Fruit fly (Drosophila melanogaster) whole organism, embryonic: ENCODE data around the gene fwd.

Experiments used
- Atf6 ChIP-seq: fragments of 200-800 bp; sonication (Bioruptor generic); IDR thresholded peaks from 2 replicates; pipeline ENCODE4 v1.3.6; 2022; ENCODE audit warnings: missing biosample characterization, missing genetic modification characterization
- B-H2 ChIP-seq: fragments of 200-800 bp; sonication (Bioruptor generic); optimal IDR thresholded peaks from 2 replicates; lab custom pipeline; 2018; ENCODE audit warnings: missing biosample characterization, mild to moderate bottlenecking, missing genetic modification characterization
- CG11723 ChIP-seq: fragments of 200-800 bp; sonication (Bioruptor generic); optimal IDR thresholded peaks from 2 replicates; lab custom pipeline; 2017; ENCODE audit warnings: missing biosample characterization, mild to moderate bottlenecking, missing genetic modification characterization
- CG12155 ChIP-seq: fragments of 200-800 bp; sonication (Bioruptor generic); optimal IDR thresholded peaks from 3 replicates; lab custom pipeline; 2016; ENCODE audit warnings: missing biosample characterization, missing genetic modification characterization
- CG13624 ChIP-seq: fragments of 200-800 bp; sonication (Bioruptor generic); optimal IDR thresholded peaks from 2 replicates; lab custom pipeline; 2016; ENCODE audit warnings: missing biosample characterization, missing genetic modification characterization
- CG14710 ChIP-seq: fragments of 200-800 bp; sonication (Bioruptor generic); optimal IDR thresholded peaks from 3 replicates; lab custom pipeline; 2019; ENCODE audit warnings: missing biosample characterization, mild to moderate bottlenecking, missing genetic modification characterization, moderate library complexity
- CG15073 ChIP-seq: fragments of 200-800 bp; sonication (Bioruptor generic); optimal IDR thresholded peaks from 2 replicates; lab custom pipeline; 2016; ENCODE audit warnings: missing biosample characterization, missing genetic modification characterization
- CG17186 ChIP-seq: fragments of 200-800 bp; sonication (Bioruptor generic); optimal IDR thresholded peaks from 3 replicates; lab custom pipeline; 2017; ENCODE audit warnings: missing biosample characterization, missing genetic modification reagents, missing genetic modification characterization
- CG17385 ChIP-seq: fragments of 200-800 bp; sonication (Bioruptor generic); optimal IDR thresholded peaks from 3 replicates; lab custom pipeline; 2018; ENCODE audit warnings: missing biosample characterization, mild to moderate bottlenecking, missing genetic modification characterization
- CG2120 ChIP-seq: fragments of 200-800 bp; sonication (Bioruptor generic); optimal IDR thresholded peaks from 3 replicates; lab custom pipeline; 2016; ENCODE audit warnings: missing biosample characterization, missing genetic modification characterization
- CG31224 ChIP-seq: fragments of 200-800 bp; sonication (Bioruptor generic); IDR thresholded peaks from 2 replicates; pipeline ENCODE4 v1.3.6; 2022; ENCODE audit warnings: missing biosample characterization, missing genetic modification characterization
- CG31365 ChIP-seq: fragments of 200-800 bp; sonication (Bioruptor generic); optimal IDR thresholded peaks from 2 replicates; lab custom pipeline; 2018; ENCODE audit warnings: missing biosample characterization, mild to moderate bottlenecking, missing genetic modification characterization
- CG31388 ChIP-seq: fragments of 200-800 bp; sonication (Bioruptor generic); optimal IDR thresholded peaks from 2 replicates; lab custom pipeline; 2016; ENCODE audit warnings: missing biosample characterization, missing genetic modification characterization
- CG34224 ChIP-seq: fragments of 200-800 bp; sonication (Bioruptor generic); IDR thresholded peaks from 3 replicates; pipeline ENCODE4 v1.3.6; 2022; ENCODE audit warnings: missing biosample characterization, missing genetic modification characterization; ENCODE audit not compliant: partially characterized antibody
- CG34422 ChIP-seq: fragments of 200-800 bp; sonication (Bioruptor generic); IDR thresholded peaks from 3 replicates; pipeline ENCODE4 v1.3.6; 2022; ENCODE audit warnings: missing biosample characterization, missing genetic modification characterization
- CG4404 ChIP-seq: fragments of 200-800 bp; sonication (Bioruptor generic); IDR thresholded peaks from 2 replicates; pipeline ENCODE4 v1.3.6; 2022; ENCODE audit warnings: missing biosample characterization, missing genetic modification characterization
- CG5180 ChIP-seq: fragments of 200-800 bp; sonication (Bioruptor generic); optimal IDR thresholded peaks from 3 replicates; lab custom pipeline; 2017; ENCODE audit warnings: missing biosample characterization, missing genetic modification characterization, mild to moderate bottlenecking, moderate library complexity, missing genetic modification reagents
- CG6272 ChIP-seq: fragments of 200-800 bp; sonication (Bioruptor generic); IDR thresholded peaks from 2 replicates; pipeline ENCODE4 v1.3.6; 2022; ENCODE audit warnings: missing biosample characterization, missing genetic modification characterization
- CG6813 ChIP-seq: fragments of 200-800 bp; sonication (Bioruptor generic); optimal IDR thresholded peaks from 2 replicates; lab custom pipeline; 2017; ENCODE audit warnings: missing biosample characterization, missing genetic modification characterization, mild to moderate bottlenecking, moderate library complexity, missing genetic modification reagents
- CG7271 ChIP-seq: fragments of 200-800 bp; sonication (Bioruptor generic); optimal IDR thresholded peaks from 2 replicates; lab custom pipeline; 2018; ENCODE audit warnings: missing biosample characterization, mild to moderate bottlenecking, missing genetic modification characterization, moderate library complexity
- CG8281 ChIP-seq: fragments of 200-800 bp; sonication (Bioruptor generic); optimal IDR thresholded peaks from 2 replicates; lab custom pipeline; 2018; ENCODE audit warnings: missing biosample characterization, mild to moderate bottlenecking, missing genetic modification characterization, moderate library complexity
- CG9437 ChIP-seq: fragments of 200-800 bp; sonication (Bioruptor generic); optimal IDR thresholded peaks from 2 replicates; lab custom pipeline; 2018; ENCODE audit warnings: missing biosample characterization, mild to moderate bottlenecking, missing genetic modification characterization
- Camta ChIP-seq: fragments of 200-800 bp; sonication (Bioruptor generic); optimal IDR thresholded peaks from 2 replicates; lab custom pipeline; 2016; ENCODE audit warnings: missing biosample characterization, missing genetic modification characterization
- Dad ChIP-seq: fragments of 200-800 bp; sonication (Bioruptor generic); optimal IDR thresholded peaks from 3 replicates; lab custom pipeline; 2016; ENCODE audit warnings: missing biosample characterization, missing genetic modification characterization
- Dbx ChIP-seq: fragments of 200-800 bp; sonication (Bioruptor generic); IDR thresholded peaks from 3 replicates; pipeline ENCODE4 v1.3.6; 2022; ENCODE audit warnings: missing biosample characterization, missing genetic modification characterization
- Dfd ChIP-seq, 2 experiments: fragments of >200 bp; optimal IDR thresholded peaks; 2 replicates each; lab custom pipeline; 2017; ENCODE audit warnings: missing biosample characterization in 2 of 2, missing genetic modification characterization in 2 of 2
- Dip3 ChIP-seq: fragments of 200-800 bp; sonication (Bioruptor generic); optimal IDR thresholded peaks from 3 replicates; lab custom pipeline; 2016; ENCODE audit warnings: missing biosample characterization, missing genetic modification characterization
- ERR ChIP-seq: fragments of 200-800 bp; sonication (Bioruptor generic); optimal IDR thresholded peaks from 2 replicates; lab custom pipeline; 2016; ENCODE audit warnings: missing biosample characterization, missing genetic modification characterization
- Fer1 ChIP-seq: fragments of 200-800 bp; sonication (Bioruptor generic); optimal IDR thresholded peaks from 2 replicates; lab custom pipeline; 2017; ENCODE audit warnings: missing biosample characterization, mild to moderate bottlenecking, missing genetic modification characterization
- GATAe ChIP-seq: fragments of 200-800 bp; sonication (Bioruptor generic); conservative IDR thresholded peaks from 2 replicates; pipeline ENCODE4 v1.3.6; 2022; ENCODE audit warnings: missing biosample characterization, missing genetic modification characterization
- Gsc ChIP-seq: fragments of 200-800 bp; sonication (Bioruptor generic); IDR thresholded peaks from 2 replicates; pipeline ENCODE4 v1.3.6; 2022; ENCODE audit warnings: missing biosample characterization, missing genetic modification characterization
- HLH54F ChIP-seq: fragments of 200-800 bp; sonication (Bioruptor generic); optimal IDR thresholded peaks from 3 replicates; lab custom pipeline; 2016; ENCODE audit warnings: missing biosample characterization, missing genetic modification characterization
- Hand ChIP-seq: fragments of 200-800 bp; sonication (Bioruptor generic); optimal IDR thresholded peaks from 2 replicates; lab custom pipeline; 2017; ENCODE audit warnings: mild to moderate bottlenecking, missing biosample characterization, missing genetic modification reagents, missing genetic modification characterization
- PHDP ChIP-seq: fragments of 200-800 bp; sonication (Bioruptor generic); optimal IDR thresholded peaks from 3 replicates; lab custom pipeline; 2018; ENCODE audit warnings: missing biosample characterization, mild to moderate bottlenecking, missing genetic modification characterization, moderate library complexity
- Stat92E ChIP-seq, 3 experiments: fragments of >200 bp in 2 of 3; fragments of 200-800 bp in 1 of 3; sonication (Bioruptor generic) in 1 of 3; optimal IDR thresholded peaks; 2 replicates each; lab custom pipeline; 2017 to 2019; ENCODE audit warnings: missing biosample characterization in 3 of 3, missing genetic modification characterization in 3 of 3, mild to moderate bottlenecking in 1 of 3, moderate library complexity in 1 of 3
- Taf1 ChIP-seq: fragments of 200-800 bp; sonication (Bioruptor generic); IDR thresholded peaks from 2 replicates; pipeline ENCODE4 v1.3.6; 2022; ENCODE audit warnings: missing biosample characterization, missing genetic modification characterization
- Trl ChIP-seq, 3 experiments: fragments of >200 bp in 2 of 3; fragments of 200-800 bp in 1 of 3; sonication (Bioruptor generic) in 1 of 3; optimal IDR thresholded peaks; 2 replicates in 1 of 3; 3 replicates in 2 of 3; lab custom pipeline; 2016 to 2017; ENCODE audit warnings: missing biosample characterization in 1 of 3, missing genetic modification characterization in 1 of 3
- dimm ChIP-seq: fragments of 200-800 bp; sonication (Bioruptor generic); IDR thresholded peaks from 2 replicates; pipeline ENCODE4 v1.3.6; 2022; ENCODE audit warnings: missing biosample characterization, missing genetic modification characterization
- exex ChIP-seq: fragments of 200-800 bp; sonication (Bioruptor generic); optimal IDR thresholded peaks from 4 replicates; lab custom pipeline; 2018; ENCODE audit warnings: missing biosample characterization, mild to moderate bottlenecking, missing genetic modification characterization, moderate library complexity
- fd3F ChIP-seq: fragments of 200-800 bp; sonication (Bioruptor generic); optimal IDR thresholded peaks from 2 replicates; lab custom pipeline; 2018; ENCODE audit warnings: missing biosample characterization, mild to moderate bottlenecking, missing genetic modification characterization, moderate library complexity
- ftz-f1 ChIP-seq: fragments of 200-800 bp; sonication (Bioruptor generic); optimal IDR thresholded peaks from 2 replicates; lab custom pipeline; 2016; ENCODE audit warnings: missing biosample characterization, missing genetic modification characterization
- gcm ChIP-seq: fragments of 200-800 bp; sonication (Bioruptor generic); optimal IDR thresholded peaks from 2 replicates; lab custom pipeline; 2019; ENCODE audit warnings: missing biosample characterization, mild to moderate bottlenecking, missing genetic modification characterization, moderate library complexity
- hth ChIP-seq: fragments of >200 bp; optimal IDR thresholded peaks from 2 replicates; lab custom pipeline; 2017; ENCODE audit warnings: inconsistent platforms
- jigr1 ChIP-seq: fragments of 200-800 bp; sonication (Bioruptor generic); IDR thresholded peaks from 3 replicates; pipeline ENCODE4 v1.3.6; 2022; ENCODE audit warnings: missing biosample characterization, missing genetic modification characterization
- knrl ChIP-seq: fragments of 200-800 bp; sonication (Bioruptor generic); IDR thresholded peaks from 3 replicates; pipeline ENCODE4 v1.3.6; 2022; ENCODE audit warnings: missing biosample characterization, missing genetic modification characterization; ENCODE audit not compliant: partially characterized antibody
- lmd ChIP-seq: fragments of 200-800 bp; sonication (Bioruptor generic); IDR thresholded peaks from 2 replicates; pipeline ENCODE4 v1.3.6; 2022; ENCODE audit warnings: missing biosample characterization, missing genetic modification characterization
- mam ChIP-seq: fragments of 200-800 bp; sonication (Bioruptor generic); optimal IDR thresholded peaks from 3 replicates; lab custom pipeline; 2016; ENCODE audit warnings: missing biosample characterization, missing genetic modification characterization
- sd ChIP-seq: fragments of 200-800 bp; sonication (Bioruptor generic); optimal IDR thresholded peaks from 3 replicates; lab custom pipeline; 2018; ENCODE audit warnings: missing biosample characterization, mild to moderate bottlenecking, missing genetic modification characterization, moderate library complexity
- sr ChIP-seq: fragments of 200-800 bp; sonication (Bioruptor generic); IDR thresholded peaks from 3 replicates; pipeline ENCODE4 v1.3.6; 2022; ENCODE audit warnings: missing biosample characterization, missing genetic modification characterization

Gene fwd

dm6 chr3L:270760-271500 is 48.8 kb downstream of the fwd start, which contains the start of gene miple2 (continued):
- TF ChIP-seq Camta (GFP tag; lab: Kevin White, UChicago) (peak; percentile 15), CG9437 (peak; percentile 38), CG15073 (GFP tag; lab: Kevin White, UChicago) (no peak), mam (peak; percentile 14), B-H2 (GFP tag; lab: Kevin White, UChicago) (no peak), Dip3 (GFP tag; lab: Kevin White, UChicago) (no peak), CG13624 (GFP tag; lab: Kevin White, UChicago) (peak; percentile 27), CG17385 (GFP tag; lab: Kevin White, UChicago) (peak; percentile 52), gcm (no peak), sr (no peak), HLH54F (GFP tag; lab: Kevin White, UChicago) (peak; percentile 49), CG12155 (no peak), Stat92E (GFP tag; optimal IDR thresholded peaks at IDR 0.05; lab: Kevin White, UChicago) (peak in 1 of 3 experiments; percentile 16), CG31365 (tag; lab: Kevin White, UChicago) (peak; percentile 27), Dad (GFP tag; lab: Kevin White, UChicago) (no peak), ftz-f1 (GFP tag; lab: Kevin White, UChicago) (no peak), CG6272 (no peak), GATAe (no peak; the same call in 1 of the 2 replicates), CG31224 (GFP tag; lab: Robert Waterston, UW) (no peak), exex (tag; lab: Kevin White, UChicago) (peak; percentile 65), CG14710 (tag; lab: Kevin White, UChicago) (peak; percentile 55), CG4404 (no peak), CG34224 (GFP tag; lab: Robert Waterston, UW) (no peak), hth (lab: Kevin White, UChicago) (no peak), CG2120 (GFP tag; lab: Kevin White, UChicago) (peak; percentile 60), CG7271 (tag; lab: Kevin White, UChicago) (no peak), fd3F (GFP tag; lab: Kevin White, UChicago) (peak; percentile 8), knrl (GFP tag; lab: Robert Waterston, UW) (no peak), Atf6 (GFP tag; lab: Robert Waterston, UW) (peak; percentile 10; the same call in 1 of the 2 replicates), Gsc (GFP tag; lab: Robert Waterston, UW) (no peak), lmd (GFP tag; lab: Robert Waterston, UW) (0 out of 2 replicates have a peak, but pooled peaks have one; percentile 12), Trl (optimal IDR thresholded peaks at IDR 0.05; lab: Kevin White, UChicago) (no peak), Trl (GFP tag; optimal IDR thresholded peaks at IDR 0.05; lab: Kevin White, UChicago) (peak; percentile 49), CG11723 (GFP tag; lab: Kevin White, UChicago) (no peak), Dfd (GFP tag; optimal IDR thresholded peaks at IDR 0.05; lab: Kevin White, UChicago) (no peak), Fer1 (peak; percentile 56), Taf1 (GFP tag; lab: Robert Waterston, UW) (no peak), sd (tag; lab: Kevin White, UChicago) (peak; percentile 92), CG34422 (no peak), Dbx (no peak), PHDP (tag; lab: Kevin White, UChicago) (peak; percentile 53), jigr1 (GFP tag; lab: Robert Waterston, UW) (no peak), Hand (GFP tag; lab: Kevin White, UChicago) (peak; percentile 52), ERR (GFP tag; lab: Kevin White, UChicago) (peak; percentile 21), CG31388 (GFP tag; lab: Kevin White, UChicago) (no peak), CG5180 (peak; percentile 43), CG8281 (tag; lab: Kevin White, UChicago) (peak; percentile 15), CG17186 (GFP tag; lab: Kevin White, UChicago) (no peak), CG6813 (GFP tag; lab: Kevin White, UChicago) (peak; percentile 65), dimm (GFP tag; lab: Robert Waterston, UW) (no peak)
